Worm (Caenorhabditis elegans): ENCODE measurements around the gene T08G5.1.

ce11 chrV:14027384-14027783 is 8.8 kb downstream of the T08G5.1 start, which contains the start of gene T08G5.3:
- TF ChIP-seq hmbx-1 (tag; optimal IDR thresholded peaks at IDR 0.05) (no peak), flt-1 (GFP tag; IDR thresholded peaks at IDR 0.05) (no peak), ets-7 (tag; optimal IDR thresholded peaks at IDR 0.05) (no peak), B0310.2 (tag; optimal IDR thresholded peaks at IDR 0.05) (no peak), hmg-4 (GFP tag; optimal IDR thresholded peaks at IDR 0.05) (no peak), ceh-36 (tag; optimal IDR thresholded peaks at IDR 0.05) (no peak), aly-1 (tag; optimal IDR thresholded peaks at IDR 0.05) (no peak)

Data from whole organism, early embryonic.